Fruit fly (Drosophila melanogaster) whole organism, pupa: Measurements from ENCODE around the gene ppk18.

Experiments used
- CG10348 ChIP-seq: fragments of 200-800 bp; sonication (Bioruptor generic); IDR thresholded peaks from 2 replicates; pipeline ENCODE4 v1.3.6; 2022; ENCODE audit warnings: missing biosample characterization, missing genetic modification characterization
- CG12605 ChIP-seq: fragments of 200-800 bp; sonication (Bioruptor generic); IDR thresholded peaks from 2 replicates; pipeline ENCODE4 v1.3.6; 2022; ENCODE audit warnings: missing biosample characterization, missing genetic modification characterization
- CG13204 ChIP-seq: fragments of 200-800 bp; sonication (Bioruptor generic); optimal IDR thresholded peaks from 2 replicates; lab custom pipeline; 2018; ENCODE audit warnings: missing biosample characterization, mild to moderate bottlenecking, missing genetic modification characterization, moderate library complexity
- CG14655 ChIP-seq: fragments of 200-800 bp; sonication (Bioruptor generic); optimal IDR thresholded peaks from 3 replicates; lab custom pipeline; 2017; ENCODE audit warnings: mild to moderate bottlenecking, missing biosample characterization, missing genetic modification reagents, missing genetic modification characterization
- CG15710 ChIP-seq: fragments of 200-800 bp; sonication (Bioruptor generic); optimal IDR thresholded peaks from 2 replicates; lab custom pipeline; 2018; ENCODE audit warnings: missing biosample characterization, mild to moderate bottlenecking, missing genetic modification characterization, moderate library complexity
- CG17806 ChIP-seq: fragments of 200-800 bp; sonication (Bioruptor generic); optimal IDR thresholded peaks from 2 replicates; lab custom pipeline; 2018; ENCODE audit warnings: missing biosample characterization, mild to moderate bottlenecking, missing genetic modification characterization, moderate library complexity
- CG32121 ChIP-seq: fragments of 200-800 bp; sonication (Bioruptor generic); IDR thresholded peaks from 2 replicates; pipeline ENCODE4 v1.3.6; 2022; ENCODE audit warnings: missing biosample characterization, missing genetic modification characterization
- CG34367 ChIP-seq: fragments of 200-800 bp; sonication (Bioruptor generic); optimal IDR thresholded peaks from 2 replicates; lab custom pipeline; 2018; ENCODE audit warnings: missing biosample characterization, mild to moderate bottlenecking, missing genetic modification characterization
- CG4496 ChIP-seq: fragments of 200-800 bp; sonication (Bioruptor generic); IDR thresholded peaks from 3 replicates; pipeline ENCODE4 v1.3.6; 2022; ENCODE audit warnings: missing biosample characterization, missing genetic modification characterization
- CG8159 ChIP-seq: fragments of 200-800 bp; sonication (Bioruptor generic); optimal IDR thresholded peaks from 3 replicates; lab custom pipeline; 2018; ENCODE audit warnings: missing biosample characterization, mild to moderate bottlenecking, missing genetic modification characterization, moderate library complexity
- CG8301 ChIP-seq: fragments of 200-800 bp; sonication (Bioruptor generic); optimal IDR thresholded peaks from 2 replicates; lab custom pipeline; 2018; ENCODE audit warnings: missing biosample characterization, mild to moderate bottlenecking, missing genetic modification characterization
- CG9948 ChIP-seq: fragments of 200-800 bp; sonication (Bioruptor generic); optimal IDR thresholded peaks from 2 replicates; lab custom pipeline; 2018; ENCODE audit warnings: missing biosample characterization, mild to moderate bottlenecking, missing genetic modification characterization, moderate library complexity
- D1 ChIP-seq: fragments of 200-800 bp; sonication (Bioruptor generic); optimal IDR thresholded peaks from 2 replicates; lab custom pipeline; 2018; ENCODE audit warnings: missing biosample characterization, mild to moderate bottlenecking, missing genetic modification characterization, moderate library complexity
- EcR ChIP-seq: fragments of 200-800 bp; sonication (Bioruptor generic); optimal IDR thresholded peaks from 3 replicates; lab custom pipeline; 2019; ENCODE audit warnings: missing biosample characterization, missing genetic modification characterization, mild to moderate bottlenecking, moderate library complexity, missing genetic modification reagents
- Ets98B ChIP-seq: fragments of 200-800 bp; sonication (Bioruptor generic); IDR thresholded peaks from 2 replicates; pipeline ENCODE4 v1.3.6; 2022; ENCODE audit warnings: missing biosample characterization, missing genetic modification characterization
- Pif1A ChIP-seq: fragments of 200-800 bp; sonication (Bioruptor generic); optimal IDR thresholded peaks from 3 replicates; lab custom pipeline; 2016; ENCODE audit warnings: missing biosample characterization, missing genetic modification characterization
- Pif1B ChIP-seq: fragments of 200-800 bp; sonication (Bioruptor generic); optimal IDR thresholded peaks from 3 replicates; lab custom pipeline; 2016; ENCODE audit warnings: missing biosample characterization, missing genetic modification characterization
- Snoo ChIP-seq: fragments of 200-800 bp; sonication (Bioruptor generic); optimal IDR thresholded peaks from 3 replicates; lab custom pipeline; 2017; ENCODE audit warnings: missing biosample characterization, mild to moderate bottlenecking, missing genetic modification characterization, inconsistent platforms
- fd96Ca ChIP-seq: fragments of 200-800 bp; sonication (Bioruptor generic); IDR thresholded peaks from 3 replicates; pipeline ENCODE4 v1.3.6; 2022; ENCODE audit warnings: missing biosample characterization, missing genetic modification characterization
- gl ChIP-seq: fragments of 200-800 bp; sonication (Bioruptor generic); optimal IDR thresholded peaks from 2 replicates; lab custom pipeline; 2018; ENCODE audit warnings: missing biosample characterization, mild to moderate bottlenecking, missing genetic modification characterization
- rn ChIP-seq: fragments of 200-800 bp; sonication (Bioruptor generic); IDR thresholded peaks from 2 replicates; pipeline ENCODE4 v1.3.6; 2022; ENCODE audit warnings: missing biosample characterization, missing genetic modification characterization

ppk18 gene

dm6 chr2L:9779754-9780153 lies 9.0 kb upstream of the ppk18 start:
- TF ChIP-seq gl (tag; lab: Kevin White, UChicago) = peak; percentile 0
- peak; percentile 15 for TF ChIP-seq EcR (GFP tag; lab: Kevin White, UChicago)
- no peak for TF ChIP-seq Snoo (tag; lab: Kevin White, UChicago)
- TF ChIP-seq, all 21 proteins: peak for 2

- no peak for TF ChIP-seq D1 (tag; lab: Kevin White, UChicago)
- TF ChIP-seq CG4496 (GFP tag; lab: Robert Waterston, UW) = peak; percentile 31; the same call in 1 of the 3 replicates
- TF ChIP-seq Pif1A = peak; percentile 20
- TF ChIP-seq rn (GFP tag; lab: Robert Waterston, UW) = no peak
- peak; percentile 17 for TF ChIP-seq CG8301 (tag; lab: Kevin White, UChicago)
- TF ChIP-seq CG14655 = peak; percentile 38
- peak; percentile 52; the same call in 2 of the 3 replicates for TF ChIP-seq fd96Ca (GFP tag; lab: Robert Waterston, UW)
- TF ChIP-seq, all 21 proteins: peak for 5
Observed at dm6 chr2L:9779147-9779546, 8.4 kb upstream of the ppk18 start.

dm6 chr2L:9778416-9778815 lies 7.6 kb upstream of the ppk18 start:
- TF ChIP-seq CG8301 (tag; lab: Kevin White, UChicago) (no peak), CG14655 (no peak), CG17806 (tag; lab: Kevin White, UChicago) (no peak), fd96Ca (GFP tag; lab: Robert Waterston, UW) (no peak), CG13204 (GFP tag; lab: Kevin White, UChicago) (no peak), CG10348 (no peak)

dm6 chr2L:9777927-9778326 lies 7.1 kb upstream of the ppk18 start:
- TF ChIP-seq Pif1A (no peak), CG12605 (GFP tag; lab: Robert Waterston, UW) (no peak), CG9948 (tag; lab: Kevin White, UChicago) (no peak), CG8159 (tag; lab: Kevin White, UChicago) (no peak), gl (tag; lab: Kevin White, UChicago) (no peak), rn (GFP tag; lab: Robert Waterston, UW) (no peak), EcR (GFP tag; lab: Kevin White, UChicago) (no peak), CG17806 (tag; lab: Kevin White, UChicago) (no peak), CG4496 (GFP tag; lab: Robert Waterston, UW) (no peak), fd96Ca (GFP tag; lab: Robert Waterston, UW) (no peak), Snoo (tag; lab: Kevin White, UChicago) (no peak), Ets98B (no peak), Pif1B (GFP tag; lab: Kevin White, UChicago) (no peak), CG8301 (tag; lab: Kevin White, UChicago) (no peak), CG34367 (tag; lab: Kevin White, UChicago) (no peak), CG14655 (no peak), CG13204 (GFP tag; lab: Kevin White, UChicago) (no peak), D1 (tag; lab: Kevin White, UChicago) (no peak), CG32121 (GFP tag; lab: Robert Waterston, UW) (no peak), CG15710 (tag; lab: Kevin White, UChicago) (no peak)

dm6 chr2L:9774980-9775628 lies 4.3 kb upstream of the ppk18 start, which contains the start of the genes ppk11 and ppk16:
Gene ppk11 (minus strand): TSS chr2L:9775030.
Gene ppk16 (minus strand): TSS chr2L:9775030.
- TF ChIP-seq CG10348 (no peak), Ets98B (no peak), CG9948 (tag; lab: Kevin White, UChicago) (no peak)
- TF ChIP-seq, all 21 proteins: peak for 0

- TF ChIP-seq CG9948 (tag; lab: Kevin White, UChicago) (no peak), EcR (GFP tag; lab: Kevin White, UChicago) (no peak), Snoo (tag; lab: Kevin White, UChicago) (no peak)
Observed at dm6 chr2L:9768735-9769134, 2.1 kb downstream of the ppk18 start, which contains the start of gene CG17633. Gene CG17633 (plus strand): TSS chr2L:9769060.

- no peak for TF ChIP-seq CG8301 (tag; lab: Kevin White, UChicago)
- no peak for TF ChIP-seq CG14655
- no peak for TF ChIP-seq CG8159 (tag; lab: Kevin White, UChicago)
- no peak for TF ChIP-seq EcR (GFP tag; lab: Kevin White, UChicago)
- TF ChIP-seq CG32121 (GFP tag; lab: Robert Waterston, UW) = no peak
- TF ChIP-seq rn (GFP tag; lab: Robert Waterston, UW) = no peak
- no peak for TF ChIP-seq Ets98B
- no peak for TF ChIP-seq CG34367 (tag; lab: Kevin White, UChicago)
- no peak for TF ChIP-seq fd96Ca (GFP tag; lab: Robert Waterston, UW)
- no peak for TF ChIP-seq CG10348
- TF ChIP-seq Pif1A = no peak
- TF ChIP-seq gl (tag; lab: Kevin White, UChicago) = no peak
- no peak for TF ChIP-seq D1 (tag; lab: Kevin White, UChicago)
- TF ChIP-seq CG9948 (tag; lab: Kevin White, UChicago) = no peak
- TF ChIP-seq CG17806 (tag; lab: Kevin White, UChicago) = no peak
- TF ChIP-seq CG13204 (GFP tag; lab: Kevin White, UChicago) = no peak
- no peak for TF ChIP-seq CG12605 (GFP tag; lab: Robert Waterston, UW)
- no peak for TF ChIP-seq CG4496 (GFP tag; lab: Robert Waterston, UW)
- TF ChIP-seq Pif1B (GFP tag; lab: Kevin White, UChicago) = no peak
- no peak for TF ChIP-seq CG15710 (tag; lab: Kevin White, UChicago)
Observed at dm6 chr2L:9766758-9767157, 4.0 kb downstream of the ppk18 start, which contains the start of gene CG4017. Gene CG4017 (plus strand): TSS chr2L:9767058.
